Fruit fly (Drosophila melanogaster): Measurements from ENCODE around the gene CG42238.

DNA sequence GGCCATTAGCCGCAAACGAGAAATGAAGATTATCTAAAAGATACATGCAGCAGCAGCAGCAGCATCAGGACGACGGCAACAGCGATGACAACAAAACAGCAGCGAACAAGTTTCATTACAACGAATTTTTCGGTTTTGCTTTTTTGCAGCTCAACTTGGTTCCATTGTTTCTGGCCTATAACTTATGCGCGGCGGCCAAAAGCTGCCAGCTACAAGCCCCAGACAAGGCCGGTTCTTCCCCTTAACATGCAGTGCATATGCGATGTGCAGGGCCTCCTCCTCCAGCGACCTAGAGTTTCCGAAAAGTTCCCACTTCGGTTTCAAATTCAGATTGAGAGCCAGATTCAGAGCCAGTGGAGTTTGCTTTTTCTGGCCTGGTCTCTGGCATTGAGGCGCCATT lies 94.7 kb downstream of the CG42238 start:
- TF ChIP-seq Abd-B (GFP tag; optimal IDR thresholded peaks at IDR 0.05) (no peak), Mio (GFP tag; optimal IDR thresholded peaks at IDR 0.05) (no peak), dsf (GFP tag; optimal IDR thresholded peaks at IDR 0.05; ENCODE audit: borderline replicate concordance) (no peak), dl (GFP tag; optimal IDR thresholded peaks at IDR 0.05; ENCODE audit: insufficient read depth in 1 of 2, partially characterized antibody in 2 of 2) (no peak)
